Fruit fly (Drosophila melanogaster) S2 (cell line): Measurements from ENCODE around the gene cyst.

Experiments
- CG8478 ChIP-seq: fragments of >200 bp; optimal IDR thresholded peaks from 2 replicates; lab custom pipeline; 2018
- CTCF ChIP-seq, 2 experiments: fragments of >200 bp; optimal IDR thresholded peaks; 2 replicates each; lab custom pipeline; 2018

DNA sequence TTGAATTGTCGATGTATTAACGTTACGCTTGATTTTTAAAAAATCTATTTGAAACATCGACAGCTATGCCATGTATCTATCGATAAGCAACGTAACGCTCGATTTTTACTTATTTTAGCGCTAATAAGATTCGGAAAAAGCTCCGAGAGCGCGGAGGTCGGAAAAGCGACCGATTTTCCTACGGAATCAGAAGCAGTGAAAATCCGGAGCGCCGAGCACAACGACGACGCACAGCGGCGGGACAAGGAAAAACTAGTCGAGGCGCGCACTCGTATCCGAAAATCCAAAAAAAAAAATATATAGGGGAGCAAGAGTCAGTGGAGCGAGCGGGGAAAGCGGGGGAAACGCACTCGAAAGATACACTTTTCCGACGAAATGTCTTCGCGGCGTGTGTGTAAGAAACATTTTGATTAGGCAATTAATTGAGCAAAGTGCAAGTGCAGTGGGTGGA is 10.1 kb upstream of the cyst start, which contains the start of gene CG10132:
- no peak for TF ChIP-seq CTCF (optimal IDR thresholded peaks at IDR 0.05; lab: Kevin White, UChicago)
- no peak for TF ChIP-seq CG8478 (lab: Kevin White, UChicago)
